Worm (Caenorhabditis elegans) whole organism, young adult: ENCODE measurements around the gene perm-2.

ENCODE experiments used
- B0336.3 ChIP-seq: fragments of 200-800 bp; sonication (Bioruptor generic); IDR thresholded peaks from 2 replicates; pipeline ENCODE4 v1.3.6; 2022; ENCODE audit warnings: missing genetic modification characterization, missing compliant biosample characterization
- F22D6.2 ChIP-seq: sonication (generic microtip); optimal IDR thresholded peaks from 2 replicates; lab custom pipeline; 2016; ENCODE audit warnings: mild to moderate bottlenecking, missing genetic modification characterization, missing compliant biosample characterization
- F23B12.7 ChIP-seq: sonication (generic microtip); optimal IDR thresholded peaks from 2 replicates; lab custom pipeline; 2017; ENCODE audit warnings: missing genetic modification characterization, mild to moderate bottlenecking, missing compliant biosample characterization, antibody characterized with exemption, moderate library complexity; ENCODE audit not compliant: insufficient read depth
- F49E8.2 ChIP-seq: sonication (generic microtip); optimal IDR thresholded peaks from 3 replicates; lab custom pipeline; 2017; ENCODE audit warnings: missing genetic modification characterization, mild to moderate bottlenecking, missing compliant biosample characterization, antibody characterized with exemption, moderate library complexity; ENCODE audit not compliant: insufficient read depth
- F57A8.1 ChIP-seq: fragments of 200-800 bp; sonication (Bioruptor generic); optimal IDR thresholded peaks from 2 replicates; lab custom pipeline; 2018; ENCODE audit warnings: mild to moderate bottlenecking, missing genetic modification characterization, moderate library complexity, missing compliant biosample characterization
- Y53F4B.3 ChIP-seq: fragments of 200-800 bp; sonication (Bioruptor generic); IDR thresholded peaks from 2 replicates; pipeline ENCODE4 v1.3.6; 2022; ENCODE audit warnings: missing genetic modification reagents, missing genetic modification characterization, missing compliant biosample characterization
- Y53G8AR.9 ChIP-seq: fragments of 200-800 bp; sonication (Bioruptor generic); conservative IDR thresholded peaks from 2 replicates; pipeline ENCODE4 v1.3.6; 2022; ENCODE audit warnings: missing genetic modification reagents, missing genetic modification characterization, missing compliant biosample characterization
- ZK185.1 ChIP-seq: sonication (generic microtip); optimal IDR thresholded peaks from 2 replicates; lab custom pipeline; 2016; ENCODE audit warnings: mild to moderate bottlenecking, missing genetic modification characterization, missing compliant biosample characterization; ENCODE audit not compliant: poor library complexity, severe bottlenecking
- akir-1 ChIP-seq: fragments of 200-800 bp; sonication (Bioruptor generic); optimal IDR thresholded peaks from 2 replicates; lab custom pipeline; 2018; ENCODE audit warnings: mild to moderate bottlenecking, missing genetic modification characterization, moderate library complexity, missing compliant biosample characterization
- aptf-3 ChIP-seq: fragments of 200-800 bp; sonication (Bioruptor generic); IDR thresholded peaks from 2 replicates; pipeline ENCODE4 v1.3.6; 2022; ENCODE audit warnings: missing genetic modification characterization, missing compliant biosample characterization
- attf-3 ChIP-seq: fragments of 200-800 bp; sonication (Bioruptor generic); conservative IDR thresholded peaks from 2 replicates; pipeline ENCODE4 v1.3.6; 2022; ENCODE audit warnings: missing genetic modification reagents, missing genetic modification characterization, missing compliant biosample characterization
- cebp-2 ChIP-seq: fragments of 200-800 bp; sonication (Bioruptor generic); IDR thresholded peaks from 2 replicates; pipeline ENCODE4 v1.3.6; 2022; ENCODE audit warnings: missing genetic modification characterization, missing compliant biosample characterization
- dox-1 ChIP-seq: fragments of 200-800 bp; sonication (Bioruptor generic); IDR thresholded peaks from 2 replicates; pipeline ENCODE4 v1.3.6; 2022; ENCODE audit warnings: missing genetic modification reagents, missing genetic modification characterization, missing compliant biosample characterization
- egl-18 ChIP-seq: fragments of 200-800 bp; sonication (Bioruptor generic); IDR thresholded peaks from 2 replicates; pipeline ENCODE4 v1.3.6; 2022; ENCODE audit warnings: missing genetic modification reagents, missing genetic modification characterization, missing compliant biosample characterization
- gei-17 ChIP-seq: fragments of 200-800 bp; sonication (Bioruptor generic); optimal IDR thresholded peaks from 2 replicates; lab custom pipeline; 2018; ENCODE audit warnings: mild to moderate bottlenecking, missing genetic modification characterization, missing compliant biosample characterization
- hlh-12 ChIP-seq: sonication (generic microtip); optimal IDR thresholded peaks from 2 replicates; lab custom pipeline; 2016; ENCODE audit warnings: missing genetic modification characterization, missing compliant biosample characterization
- hmg-1.2 ChIP-seq: fragments of 200-800 bp; sonication (Bioruptor generic); IDR thresholded peaks from 2 replicates; pipeline ENCODE4 v1.3.6; 2022; ENCODE audit warnings: missing genetic modification reagents, missing genetic modification characterization, missing compliant biosample characterization
- hrde-1 ChIP-seq: sonication (generic microtip); optimal IDR thresholded peaks from 2 replicates; lab custom pipeline; 2016; ENCODE audit warnings: missing genetic modification characterization, mild to moderate bottlenecking, missing compliant biosample characterization, moderate library complexity, missing genotype, missing genetic modification reagents, borderline replicate concordance
- lin-40 ChIP-seq: sonication (generic microtip); optimal IDR thresholded peaks from 2 replicates; lab custom pipeline; 2016; ENCODE audit warnings: missing genetic modification characterization, mild to moderate bottlenecking, missing compliant biosample characterization, missing genotype, missing genetic modification reagents
- lin-54 ChIP-seq: fragments of 200-800 bp; sonication (Bioruptor generic); optimal IDR thresholded peaks from 2 replicates; lab custom pipeline; 2018; ENCODE audit warnings: mild to moderate bottlenecking, missing genetic modification characterization, missing compliant biosample characterization
- lir-1 ChIP-seq: fragments of 200-800 bp; sonication (Bioruptor generic); conservative IDR thresholded peaks from 2 replicates; pipeline ENCODE4 v1.3.6; 2022; ENCODE audit warnings: missing genetic modification reagents, missing genetic modification characterization, missing compliant biosample characterization
- lsl-1 ChIP-seq: fragments of 200-800 bp; sonication (Bioruptor generic); optimal IDR thresholded peaks from 2 replicates; lab custom pipeline; 2018; ENCODE audit warnings: mild to moderate bottlenecking, missing genetic modification characterization, moderate library complexity, missing compliant biosample characterization
- lsy-27 ChIP-seq: sonication (generic microtip); optimal IDR thresholded peaks from 2 replicates; lab custom pipeline; 2017; ENCODE audit warnings: missing genetic modification characterization, mild to moderate bottlenecking, missing compliant biosample characterization, antibody characterized with exemption, missing genotype, borderline replicate concordance; ENCODE audit not compliant: insufficient read depth
- mcd-1 ChIP-seq: fragments of 200-800 bp; sonication (Bioruptor generic); IDR thresholded peaks from 2 replicates; pipeline ENCODE4 v1.3.6; 2022; ENCODE audit warnings: missing genetic modification reagents, missing genetic modification characterization, missing compliant biosample characterization
- mel-28 ChIP-seq: sonication (generic microtip); optimal IDR thresholded peaks from 2 replicates; lab custom pipeline; 2016; ENCODE audit warnings: borderline replicate concordance, mild to moderate bottlenecking, missing genetic modification characterization, missing compliant biosample characterization
- mes-4 ChIP-seq: sonication (generic microtip); optimal IDR thresholded peaks from 2 replicates; lab custom pipeline; 2016; ENCODE audit warnings: missing genotype, missing genetic modification characterization, missing compliant biosample characterization
- nfya-2 ChIP-seq: fragments of 200-800 bp; sonication (Bioruptor generic); IDR thresholded peaks from 2 replicates; pipeline ENCODE4 v1.3.6; 2022; ENCODE audit warnings: missing genetic modification reagents, missing genetic modification characterization, missing compliant biosample characterization
- nhr-27 ChIP-seq: fragments of 200-800 bp; sonication (Bioruptor generic); optimal IDR thresholded peaks from 2 replicates; lab custom pipeline; 2018; ENCODE audit warnings: mild to moderate bottlenecking, missing genetic modification characterization, moderate library complexity, missing compliant biosample characterization
- nhr-80 ChIP-seq: sonication (generic microtip); optimal IDR thresholded peaks from 2 replicates; lab custom pipeline; 2016; ENCODE audit warnings: missing genetic modification characterization, missing compliant biosample characterization
- nhr-90 ChIP-seq: sonication (generic microtip); optimal IDR thresholded peaks from 2 replicates; lab custom pipeline; 2016; ENCODE audit warnings: missing genotype, mild to moderate bottlenecking, missing genetic modification characterization, missing compliant biosample characterization
- pha-4 ChIP-seq: fragments of 150-350 bp; sonication (generic microtip); optimal IDR thresholded peaks from 2 replicates; lab custom pipeline; 2014; ENCODE audit warnings: missing biosample characterization, missing genetic modification reagents, missing genetic modification characterization
- sdz-38 ChIP-seq: sonication (generic microtip); optimal IDR thresholded peaks from 2 replicates; lab custom pipeline; 2016; ENCODE audit warnings: missing genotype, missing genetic modification characterization, missing compliant biosample characterization
- sea-2 ChIP-seq: fragments of 200-800 bp; sonication (Bioruptor generic); IDR thresholded peaks from 2 replicates; pipeline ENCODE4 v1.3.6; 2022; ENCODE audit warnings: missing genetic modification characterization, missing compliant biosample characterization
- snpc-1.1 ChIP-seq: sonication (generic microtip); optimal IDR thresholded peaks from 2 replicates; lab custom pipeline; 2017; ENCODE audit warnings: missing genetic modification characterization, mild to moderate bottlenecking, missing compliant biosample characterization, antibody characterized with exemption, moderate library complexity, missing genotype, missing genetic modification reagents; ENCODE audit not compliant: insufficient read depth
- snpc-1.3 ChIP-seq: sonication (generic microtip); optimal IDR thresholded peaks from 2 replicates; lab custom pipeline; 2017; ENCODE audit warnings: missing genetic modification characterization, mild to moderate bottlenecking, missing compliant biosample characterization, antibody characterized with exemption, moderate library complexity, missing genotype, missing genetic modification reagents; ENCODE audit not compliant: insufficient read depth
- snpc-4 ChIP-seq, 5 experiments: fragments of 150-350 bp in 1 of 5; sonication (generic microtip) in 4 of 5; optimal IDR thresholded peaks; 2 replicates each; lab custom pipeline; 2014 to 2018; ENCODE audit warnings: missing genetic modification characterization in 5 of 5, missing biosample characterization in 3 of 5, antibody characterized with exemption in 2 of 5, mild to moderate bottlenecking in 2 of 5, missing compliant biosample characterization in 2 of 5, missing genotype in 2 of 5, moderate library complexity in 2 of 5, missing genetic modification reagents in 1 of 5
- xnd-1 ChIP-seq: sonication (generic microtip); optimal IDR thresholded peaks from 2 replicates; lab custom pipeline; 2016; ENCODE audit warnings: missing genotype, missing genetic modification reagents, missing genetic modification characterization, missing compliant biosample characterization
- zfh-2 ChIP-seq: fragments of 200-800 bp; sonication (Bioruptor generic); conservative IDR thresholded peaks from 2 replicates; pipeline ENCODE4 v1.3.6; 2022; ENCODE audit warnings: missing genetic modification reagents, missing genetic modification characterization, missing compliant biosample characterization
- ztf-22 ChIP-seq: fragments of 200-800 bp; sonication (Bioruptor generic); optimal IDR thresholded peaks from 2 replicates; lab custom pipeline; 2018; ENCODE audit warnings: mild to moderate bottlenecking, missing genetic modification characterization, moderate library complexity, missing compliant biosample characterization

Gene perm-2

ce11 chrIV:1105999-1106398 lies 20.6 kb upstream of the perm-2 start:
- no peak for TF ChIP-seq B0336.3 (GFP tag; lab: Robert Waterston, UW)
- TF ChIP-seq ztf-22 (GFP tag; lab: Kevin White, UChicago) = no peak
- no peak for TF ChIP-seq attf-3 (GFP tag; lab: Robert Waterston, UW)

ce11 chrIV:1107190-1107589 lies 19.4 kb upstream of the perm-2 start, which contains the start of gene ost-1:
Gene ost-1 (plus strand): TSS chrIV:1107396.
- TF ChIP-seq zfh-2 (GFP tag; lab: Robert Waterston, UW) (peak; percentile 80), hlh-12 (no peak)

ce11 chrIV:1108030-1108429 lies 18.6 kb upstream of the perm-2 start:
- TF ChIP-seq mcd-1 (GFP tag; lab: Robert Waterston, UW) (0 out of 2 replicates have a peak, but pooled peaks have one; percentile 27), zfh-2 (GFP tag; lab: Robert Waterston, UW) (0 out of 2 replicates have a peak, but pooled peaks have one; percentile 43), lsl-1 (GFP tag; lab: Kevin White, UChicago) (no peak)

ce11 chrIV:1110999-1111398 lies 15.6 kb upstream of the perm-2 start:
- no peak for TF ChIP-seq sdz-38 (tag; lab: Kevin White, UChicago)
- no peak for TF ChIP-seq lir-1 (GFP tag; lab: Robert Waterston, UW)
- no peak for TF ChIP-seq ZK185.1 (tag; lab: Kevin White, UChicago)
- TF ChIP-seq F22D6.2 = no peak
- TF ChIP-seq akir-1 (GFP tag; lab: Kevin White, UChicago) = no peak
- TF ChIP-seq hrde-1 = no peak
- no peak for TF ChIP-seq xnd-1 (tag; lab: Kevin White, UChicago)
- no peak for TF ChIP-seq mel-28 (tag; lab: Kevin White, UChicago)
- TF ChIP-seq pha-4 = no peak
- TF ChIP-seq F57A8.1 (GFP tag; lab: Kevin White, UChicago) = no peak
- TF ChIP-seq lsy-27 (tag; lab: Kevin White, UChicago) = no peak
- TF ChIP-seq nhr-80 (tag; lab: Kevin White, UChicago) = no peak
- no peak for TF ChIP-seq lin-54 (GFP tag; lab: Kevin White, UChicago)
- no peak for TF ChIP-seq egl-18 (GFP tag; lab: Robert Waterston, UW)
- TF ChIP-seq F49E8.2 (tag; lab: Kevin White, UChicago) = no peak
- no peak for TF ChIP-seq nfya-2 (GFP tag; lab: Robert Waterston, UW)
- TF ChIP-seq snpc-1.1 (tag; lab: Kevin White, UChicago) = no peak
- TF ChIP-seq mes-4 (tag; lab: Kevin White, UChicago) = no peak
- TF ChIP-seq nhr-90 (tag; lab: Kevin White, UChicago) = no peak
- no peak for TF ChIP-seq F23B12.7 (tag; lab: Kevin White, UChicago)

- TF ChIP-seq gei-17 (GFP tag; lab: Kevin White, UChicago) (no peak), cebp-2 (GFP tag; lab: Robert Waterston, UW) (no peak), snpc-1.3 (tag; lab: Kevin White, UChicago) (no peak), snpc-4 (GFP tag; optimal IDR thresholded peaks at IDR 0.05; lab: Kevin White, UChicago) (no peak), snpc-4 (tag; optimal IDR thresholded peaks at IDR 0.05; lab: Kevin White, UChicago) (no peak), B0336.3 (GFP tag; lab: Robert Waterston, UW) (no peak), mes-4 (tag; lab: Kevin White, UChicago) (no peak), lin-40 (tag; lab: Kevin White, UChicago) (no peak), nhr-27 (tag; lab: Kevin White, UChicago) (no peak), hmg-1.2 (GFP tag; lab: Robert Waterston, UW) (no peak), dox-1 (no peak), sea-2 (GFP tag; lab: Robert Waterston, UW) (no peak), Y53F4B.3 (GFP tag; lab: Robert Waterston, UW) (no peak), ZK185.1 (tag; lab: Kevin White, UChicago) (no peak), Y53G8AR.9 (GFP tag; lab: Robert Waterston, UW) (no peak), sdz-38 (tag; lab: Kevin White, UChicago) (no peak), aptf-3 (GFP tag; lab: Robert Waterston, UW) (no peak)
Measured at ce11 chrIV:1113638-1114037, 13.0 kb upstream of the perm-2 start, which contains the start of gene srx-14. Gene srx-14 (minus strand): TSS chrIV:1113738.
